Fruit fly (Drosophila melanogaster): ENCODE data around the gene Ubc87F.

Gene Ubc87F

dm6 chr3R:13710645-13711044 is 7.3 kb downstream of the Ubc87F start (continued):
- peak; percentile 1 for TF ChIP-seq CG10267 (tag; optimal IDR thresholded peaks at IDR 0.05)
- TF ChIP-seq CTCF (GFP tag; optimal IDR thresholded peaks at IDR 0.05): peak; percentile 40
- 0 out of 2 replicates have a peak, but pooled peaks have one; percentile 13 for TF ChIP-seq Drgx (GFP tag; IDR thresholded peaks at IDR 0.05)
- TF ChIP-seq CG2199 (GFP tag; IDR thresholded peaks at IDR 0.05): peak; percentile 78
- no peak for TF ChIP-seq Adf1 (GFP tag; IDR thresholded peaks at IDR 0.05)
- TF ChIP-seq CG7839 (tag; optimal IDR thresholded peaks at IDR 0.05): peak; percentile 15
- TF ChIP-seq CG10959 (GFP tag; IDR thresholded peaks at IDR 0.05): peak; percentile 98
- TF ChIP-seq vvl (GFP tag; IDR thresholded peaks at IDR 0.05): peak; percentile 31; the same call in 1 of the 2 replicates
- TF ChIP-seq bowl (GFP tag; IDR thresholded peaks at IDR 0.05): no peak
- peak; percentile 93 for TF ChIP-seq CG4854 (GFP tag; optimal IDR thresholded peaks at IDR 0.05)
- TF ChIP-seq CG8281 (tag; optimal IDR thresholded peaks at IDR 0.05): no peak
- no peak for TF ChIP-seq Dip2 (GFP tag; IDR thresholded peaks at IDR 0.05)
- TF ChIP-seq Meics (GFP tag; optimal IDR thresholded peaks at IDR 0.05): peak; percentile 23
- TF ChIP-seq CG12659 (GFP tag; optimal IDR thresholded peaks at IDR 0.05): peak; percentile 28
- TF ChIP-seq grau (tag; optimal IDR thresholded peaks at IDR 0.05): peak; percentile 1
- TF ChIP-seq CG30431 (GFP tag; optimal IDR thresholded peaks at IDR 0.05): no peak
- TF ChIP-seq gro (GFP tag; optimal IDR thresholded peaks at IDR 0.05): peak; percentile 17
- peak; percentile 69 for TF ChIP-seq pzg (GFP tag; optimal IDR thresholded peaks at IDR 0.05)
- no peak for TF ChIP-seq CG11696 (GFP tag; IDR thresholded peaks at IDR 0.05)
- no peak for TF ChIP-seq peb (GFP tag; IDR thresholded peaks at IDR 0.05)
- peak; percentile 61 for TF ChIP-seq CG3281 (GFP tag; optimal IDR thresholded peaks at IDR 0.05)
- peak; percentile 51 for TF ChIP-seq MESR4 (GFP tag; optimal IDR thresholded peaks at IDR 0.05)
- TF ChIP-seq Abd-B (GFP tag; optimal IDR thresholded peaks at IDR 0.05): no peak
- no peak for TF ChIP-seq Aef1 (GFP tag; IDR thresholded peaks at IDR 0.05)

DNA sequence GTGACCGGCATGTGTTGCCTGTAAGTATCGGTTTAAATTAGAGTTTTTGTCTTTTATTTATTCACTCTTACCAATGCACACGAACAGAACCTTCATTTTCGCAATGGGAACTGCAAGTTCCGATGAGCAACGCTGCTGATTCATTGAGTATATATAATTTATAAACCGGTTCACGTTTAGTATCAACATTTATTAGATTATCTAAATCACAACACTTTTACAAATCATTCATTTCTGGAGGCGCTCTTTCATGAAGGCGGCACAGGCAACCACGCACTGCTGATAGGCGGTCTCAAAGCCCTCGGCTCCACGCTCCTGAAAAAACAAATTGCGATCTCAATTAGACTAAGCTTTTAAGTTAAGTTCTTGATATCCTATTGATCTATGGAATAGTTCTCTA is 8.1 kb downstream of the Ubc87F start, which contains the start of gene Argp:
TSS of gene Argp (minus strand) at position 101 of the 400 bp plus-strand sequence.
- TF ChIP-seq pnt (GFP tag; optimal IDR thresholded peaks at IDR 0.05) (no peak), CG7928 (GFP tag; optimal IDR thresholded peaks at IDR 0.05) (no peak), CG14667 (GFP tag; IDR thresholded peaks at IDR 0.05) (no peak), slp2 (GFP tag; optimal IDR thresholded peaks at IDR 0.05) (no peak), CG15073 (GFP tag; optimal IDR thresholded peaks at IDR 0.05) (no peak), CG9876 (GFP tag; optimal IDR thresholded peaks at IDR 0.05) (no peak), exex (tag; optimal IDR thresholded peaks at IDR 0.05) (no peak), CG2120 (GFP tag; optimal IDR thresholded peaks at IDR 0.05) (no peak), Abd-B (GFP tag; optimal IDR thresholded peaks at IDR 0.05) (no peak), CG8290 (GFP tag; optimal IDR thresholded peaks at IDR 0.05) (no peak), CG8290 (tag; optimal IDR thresholded peaks at IDR 0.05) (no peak), mld (GFP tag; IDR thresholded peaks at IDR 0.05; ENCODE audit: partially characterized antibody) (no peak)

DNA sequence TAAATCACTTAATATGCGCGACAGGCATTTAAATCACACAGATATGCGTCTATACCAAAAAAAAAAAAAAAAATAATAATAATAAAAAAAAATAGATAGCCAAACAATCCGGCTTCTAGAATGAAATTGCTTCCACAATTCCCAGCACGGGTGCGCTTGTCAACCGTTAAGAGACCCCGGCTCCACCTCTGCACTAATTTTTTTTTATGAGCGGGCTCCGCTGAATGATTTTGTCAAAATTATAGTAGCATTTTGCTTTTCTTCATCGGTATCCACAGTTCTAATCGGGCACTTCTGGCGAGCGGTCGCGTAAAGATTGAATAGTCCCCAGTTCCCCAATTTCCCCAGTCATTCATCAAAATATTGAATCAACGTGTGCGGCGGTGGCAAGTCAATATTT is 11.5 kb downstream of the Ubc87F start, which contains the start of gene Adgf-C:
TSS of gene Adgf-C (plus strand) at position 301 of the 400 bp plus-strand sequence.
- no peak for TF ChIP-seq Meics (GFP tag; optimal IDR thresholded peaks at IDR 0.05)
- TF ChIP-seq en (GFP tag; optimal IDR thresholded peaks at IDR 0.05): no peak
- no peak for TF ChIP-seq CG1602 (GFP tag; optimal IDR thresholded peaks at IDR 0.05)
- no peak for TF ChIP-seq Sox102F (GFP tag; optimal IDR thresholded peaks at IDR 0.05)
- TF ChIP-seq dpn (GFP tag; optimal IDR thresholded peaks at IDR 0.05): no peak
- no peak for TF ChIP-seq shn (GFP tag; optimal IDR thresholded peaks at IDR 0.05)
- TF ChIP-seq CG4424 (GFP tag; optimal IDR thresholded peaks at IDR 0.05): no peak
- TF ChIP-seq Antp (GFP tag; optimal IDR thresholded peaks at IDR 0.05): no peak

All from whole organism, embryonic.